Worm (Caenorhabditis elegans): ENCODE data around the gene Y43F8B.19.

Gene Y43F8B.19

DNA sequence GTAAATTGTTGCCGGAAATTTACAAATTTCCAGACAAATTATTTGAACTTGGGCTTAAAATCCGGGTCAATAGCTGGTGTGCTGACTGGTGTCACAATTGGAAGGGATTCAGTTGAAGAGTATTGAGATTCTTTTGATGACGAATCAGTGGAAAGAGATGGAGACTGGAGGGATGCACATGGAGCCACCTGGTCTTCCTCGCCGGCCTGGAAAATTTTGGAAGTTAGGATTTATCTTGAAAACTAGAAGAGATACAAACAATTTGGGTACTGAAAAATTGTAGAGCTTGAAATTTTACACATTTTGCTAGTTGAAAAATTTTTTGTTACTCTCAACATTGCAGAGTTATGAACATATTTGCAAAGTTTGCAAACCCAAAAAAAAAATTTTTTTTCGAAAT is 8.0 kb upstream of the Y43F8B.19 start:
- no peak for TF ChIP-seq tlp-1 (tag; optimal IDR thresholded peaks at IDR 0.05)
- peak; percentile 29; the same call in 1 of the 2 replicates for TF ChIP-seq grh-1 (GFP tag; IDR thresholded peaks at IDR 0.05)

ce11 chrV:19519511-19519934 is 7.4 kb upstream of the Y43F8B.19 start:
- TF ChIP-seq C16A3.4 (tag; optimal IDR thresholded peaks at IDR 0.05) (no peak), aha-1 (tag; optimal IDR thresholded peaks at IDR 0.05) (no peak), fos-1 (tag; optimal IDR thresholded peaks at IDR 0.05) (no peak), C04F5.9 (tag; optimal IDR thresholded peaks at IDR 0.05) (no peak), hlh-17 (GFP tag; optimal IDR thresholded peaks at IDR 0.05; ENCODE audit: borderline replicate concordance) (no peak), pag-3 (tag; optimal IDR thresholded peaks at IDR 0.05; ENCODE audit: borderline replicate concordance, insufficient read depth) (no peak), fkh-8 (tag; optimal IDR thresholded peaks at IDR 0.05) (no peak), mab-9 (GFP tag; IDR thresholded peaks at IDR 0.05) (0 out of 2 replicates have a peak, but pooled peaks have one; percentile 17), ceh-8 (GFP tag; optimal IDR thresholded peaks at IDR 0.05) (no peak), zip-4 (GFP tag; optimal IDR thresholded peaks at IDR 0.05) (no peak), nhr-19 (GFP tag; conservative IDR thresholded peaks at IDR 0.05) (peak; percentile 53), egl-27 (tag; optimal IDR thresholded peaks at IDR 0.05) (no peak), F16B12.6 (tag; optimal IDR thresholded peaks at IDR 0.05) (no peak), pqm-1 (tag; optimal IDR thresholded peaks at IDR 0.05) (no peak), aly-2 (tag; optimal IDR thresholded peaks at IDR 0.05) (no peak), lin-15B (tag; optimal IDR thresholded peaks at IDR 0.05) (no peak), nhr-20 (tag; optimal IDR thresholded peaks at IDR 0.05) (no peak), ceh-90 (tag; optimal IDR thresholded peaks at IDR 0.05) (no peak), lin-13 (GFP tag; optimal IDR thresholded peaks at IDR 0.05) (no peak), alr-1 (tag; optimal IDR thresholded peaks at IDR 0.05; ENCODE audit: borderline replicate concordance) (no peak), isw-1 (GFP tag; IDR thresholded peaks at IDR 0.05) (no peak), zag-1 (tag; optimal IDR thresholded peaks at IDR 0.05) (no peak), dpl-1 (GFP tag; optimal IDR thresholded peaks at IDR 0.05) (no peak), ztf-11 (tag; optimal IDR thresholded peaks at IDR 0.05) (no peak), nhr-85 (tag) (peak; percentile 20), ceh-63 (GFP tag; optimal IDR thresholded peaks at IDR 0.05) (no peak), ceh-88 (GFP tag; IDR thresholded peaks at IDR 0.05) (no peak), Y116A8C.19 (tag; optimal IDR thresholded peaks at IDR 0.05; ENCODE audit: borderline replicate concordance) (no peak), tbx-2 (tag; optimal IDR thresholded peaks at IDR 0.05) (no peak), ama-1 (optimal IDR thresholded peaks at IDR 0.05) (peak; percentile 50), nhr-11 (tag; optimal IDR thresholded peaks at IDR 0.05) (no peak), lin-39 (tag; optimal IDR thresholded peaks at IDR 0.05) (no peak), sox-4 (tag; optimal IDR thresholded peaks at IDR 0.05) (no peak), snpc-4 (tag; optimal IDR thresholded peaks at IDR 0.05) (no peak), ceh-82 (tag; optimal IDR thresholded peaks at IDR 0.05) (no peak), hpl-2 (GFP tag; optimal IDR thresholded peaks at IDR 0.05) (no peak), nhr-12 (tag; optimal IDR thresholded peaks at IDR 0.05) (no peak), mdl-1 (tag; optimal IDR thresholded peaks at IDR 0.05) (no peak), lsy-2 (tag; optimal IDR thresholded peaks at IDR 0.05) (peak in 1 of 2 experiments; percentile 48), unc-30 (tag; optimal IDR thresholded peaks at IDR 0.05) (no peak), nhr-71 (tag; optimal IDR thresholded peaks at IDR 0.05) (peak; percentile 28), fkh-4 (tag; optimal IDR thresholded peaks at IDR 0.05; ENCODE audit: borderline replicate concordance) (no peak), lir-3 (tag; optimal IDR thresholded peaks at IDR 0.05; ENCODE audit: poor library complexity) (no peak), skn-1 (tag; optimal IDR thresholded peaks at IDR 0.05) (peak; percentile 37), rnt-1 (tag; optimal IDR thresholded peaks at IDR 0.05) (no peak), sup-37 (GFP tag; optimal IDR thresholded peaks at IDR 0.05) (no peak), ets-5 (GFP tag; IDR thresholded peaks at IDR 0.05) (no peak), lin-35 (GFP tag; optimal IDR thresholded peaks at IDR 0.05) (no peak), xbp-1 (tag; optimal IDR thresholded peaks at IDR 0.05) (no peak), C34B4.2 (tag; optimal IDR thresholded peaks at IDR 0.05) (no peak)
